Worm (Caenorhabditis elegans) whole organism, L4 larva: ENCODE measurements around the gene sdz-24.
A peak's percentile ranks its signal among the peaks of the same experiment; 100 is the strongest.

ENCODE experiments used
- D1046.2 ChIP-seq: fragments of 200-800 bp; sonication (Bioruptor generic); IDR thresholded peaks from 2 replicates; pipeline ENCODE4 v1.3.6; 2022; ENCODE audit warnings: missing genetic modification characterization, missing compliant biosample characterization
- F26F4.8 ChIP-seq: fragments of 200-800 bp; sonication (Bioruptor generic); conservative IDR thresholded peaks from 2 replicates; pipeline ENCODE4 v1.3.6; 2022; ENCODE audit warnings: missing genetic modification characterization, missing compliant biosample characterization
- F44E2.7 ChIP-seq: fragments of 200-800 bp; sonication (Bioruptor generic); IDR thresholded peaks from 2 replicates; pipeline ENCODE4 v2.1.2; 2022; ENCODE audit warnings: missing genetic modification characterization, missing compliant biosample characterization
- Y105C5A.15 ChIP-seq: fragments of 200-800 bp; sonication (Bioruptor generic); IDR thresholded peaks from 2 replicates; pipeline ENCODE4 v1.3.6; 2022; ENCODE audit warnings: missing genetic modification characterization, missing compliant biosample characterization
- aha-1 ChIP-seq: fragments of 150-350 bp; peaks from one replicate; lab custom pipeline; 2014; ENCODE audit warnings: missing biosample characterization, missing genetic modification characterization
- aly-2 ChIP-seq: sonication (generic microtip); optimal IDR thresholded peaks from 2 replicates; lab custom pipeline; 2018; ENCODE audit warnings: missing biosample characterization, missing genetic modification characterization
- arid-1 ChIP-seq: fragments of 200-800 bp; sonication (Bioruptor generic); conservative IDR thresholded peaks from 2 replicates; pipeline ENCODE4 v1.3.6; 2022; ENCODE audit warnings: missing genetic modification reagents, missing genetic modification characterization, missing compliant biosample characterization
- ceh-32 ChIP-seq: sonication (generic microtip); optimal IDR thresholded peaks from 2 replicates; lab custom pipeline; 2016; ENCODE audit warnings: mild to moderate bottlenecking, missing genetic modification characterization, missing compliant biosample characterization; ENCODE audit not compliant: poor library complexity
- ceh-44 ChIP-seq: fragments of 200-800 bp; sonication (Bioruptor generic); IDR thresholded peaks from 2 replicates; pipeline ENCODE4 v1.3.6; 2022; ENCODE audit warnings: missing genetic modification reagents, missing genetic modification characterization, missing compliant biosample characterization
- ctbp-1 ChIP-seq: fragments of 200-800 bp; sonication (Bioruptor generic); IDR thresholded peaks from 2 replicates; pipeline ENCODE4 v1.3.6; 2022; ENCODE audit warnings: missing genetic modification reagents, missing genetic modification characterization, missing compliant biosample characterization
- daf-12 ChIP-seq: fragments of 150-350 bp; optimal IDR thresholded peaks from 2 replicates; lab custom pipeline; 2014; ENCODE audit warnings: missing biosample characterization, missing genetic modification reagents, missing genetic modification characterization
- daf-8 ChIP-seq: fragments of 200-800 bp; sonication (Bioruptor generic); IDR thresholded peaks from 2 replicates; pipeline ENCODE4 v1.3.6; 2022; ENCODE audit warnings: missing genetic modification characterization, missing compliant biosample characterization
- dmd-8 ChIP-seq: fragments of 200-800 bp; sonication (Bioruptor generic); IDR thresholded peaks from 2 replicates; pipeline ENCODE4 v1.3.6; 2022; ENCODE audit warnings: missing genetic modification characterization, missing compliant biosample characterization
- dmd-9 ChIP-seq: fragments of 200-800 bp; sonication (Bioruptor generic); IDR thresholded peaks from 2 replicates; pipeline ENCODE4 v1.3.6; 2022; ENCODE audit warnings: missing genetic modification reagents, missing genetic modification characterization, missing compliant biosample characterization
- egl-43 ChIP-seq: fragments of 200-800 bp; sonication (Bioruptor generic); IDR thresholded peaks from 2 replicates; pipeline ENCODE4 v1.3.6; 2022; ENCODE audit warnings: missing genetic modification reagents, missing genetic modification characterization, missing compliant biosample characterization
- fos-1 ChIP-seq: fragments of 150-350 bp; optimal IDR thresholded peaks from 2 replicates; lab custom pipeline; 2014; ENCODE audit warnings: missing biosample characterization, missing genetic modification characterization
- gei-8 ChIP-seq: fragments of 200-800 bp; sonication (Bioruptor generic); optimal IDR thresholded peaks from 2 replicates; lab custom pipeline; 2018; ENCODE audit warnings: mild to moderate bottlenecking, missing genetic modification characterization, missing compliant biosample characterization
- hmg-1.1 ChIP-seq: fragments of 200-800 bp; sonication (Bioruptor generic); IDR thresholded peaks from 2 replicates; pipeline ENCODE4 v1.3.6; 2022; ENCODE audit warnings: missing genetic modification reagents, missing genetic modification characterization, missing compliant biosample characterization
- lim-7 ChIP-seq: fragments of 200-800 bp; sonication (Bioruptor generic); IDR thresholded peaks from 2 replicates; pipeline ENCODE4 v1.3.6; 2022; ENCODE audit warnings: missing genetic modification characterization, missing compliant biosample characterization
- lin-1 ChIP-seq: fragments of 200-800 bp; sonication (Bioruptor generic); IDR thresholded peaks from 2 replicates; pipeline ENCODE4 v1.3.6; 2022; ENCODE audit warnings: missing genetic modification reagents, missing genetic modification characterization, missing compliant biosample characterization
- lin-15B ChIP-seq: fragments of 150-350 bp; sonication (generic microtip); optimal IDR thresholded peaks from 3 replicates; lab custom pipeline; 2014; ENCODE audit warnings: missing biosample characterization, missing genetic modification characterization
- lin-38 ChIP-seq: fragments of 200-800 bp; sonication (Bioruptor generic); IDR thresholded peaks from 2 replicates; pipeline ENCODE4 v1.3.6; 2022; ENCODE audit warnings: missing genetic modification reagents, missing genetic modification characterization, missing compliant biosample characterization
- lsy-2 ChIP-seq, 2 experiments: fragments of 150-350 bp in 1 of 2; sonication (generic microtip) in 1 of 2; optimal IDR thresholded peaks; 2 replicates each; lab custom pipeline; 2014 to 2017; ENCODE audit warnings: missing biosample characterization in 2 of 2, missing genetic modification characterization in 2 of 2
- madf-5 ChIP-seq, 2 experiments: fragments of 200-800 bp; sonication (Bioruptor generic); IDR thresholded peaks; 2 replicates each; pipeline ENCODE4 v1.3.6; 2022; ENCODE audit warnings: missing compliant biosample characterization in 2 of 2, missing genetic modification characterization in 2 of 2
- madf-9 ChIP-seq: fragments of 200-800 bp; sonication (Bioruptor generic); conservative IDR thresholded peaks from 2 replicates; pipeline ENCODE4 v1.3.6; 2022; ENCODE audit warnings: missing genetic modification reagents, missing genetic modification characterization, missing compliant biosample characterization
- mdt-29 ChIP-seq: fragments of 200-800 bp; sonication (Bioruptor generic); IDR thresholded peaks from 2 replicates; pipeline ENCODE4 v1.3.6; 2022; ENCODE audit warnings: missing genetic modification reagents, missing genetic modification characterization, missing compliant biosample characterization
- mes-2 ChIP-seq: sonication (generic microtip); optimal IDR thresholded peaks from 2 replicates; lab custom pipeline; 2016; ENCODE audit warnings: missing genotype, mild to moderate bottlenecking, missing genetic modification characterization, missing compliant biosample characterization; ENCODE audit not compliant: poor library complexity, severe bottlenecking
- mxl-2 ChIP-seq: fragments of 200-800 bp; sonication (Bioruptor generic); conservative IDR thresholded peaks from 2 replicates; pipeline ENCODE4 v1.3.6; 2022; ENCODE audit warnings: missing genetic modification reagents, missing genetic modification characterization, missing compliant biosample characterization
- nhr-28 ChIP-seq: fragments of 150-350 bp; optimal IDR thresholded peaks from 2 replicates; lab custom pipeline; 2014; ENCODE audit warnings: missing biosample characterization, missing genetic modification characterization
- nhr-76 ChIP-seq: fragments of 150-350 bp; optimal IDR thresholded peaks from 2 replicates; lab custom pipeline; 2014; ENCODE audit warnings: missing biosample characterization, missing genetic modification characterization
- php-3 ChIP-seq: fragments of 200-800 bp; sonication (Bioruptor generic); IDR thresholded peaks from 2 replicates; pipeline ENCODE4 v1.3.6; 2022; ENCODE audit warnings: missing genetic modification reagents, missing genetic modification characterization, missing compliant biosample characterization
- rbr-2 ChIP-seq: sonication (generic microtip); optimal IDR thresholded peaks from 2 replicates; lab custom pipeline; 2016; ENCODE audit warnings: missing genotype, missing genetic modification characterization, missing compliant biosample characterization
- sdz-12 ChIP-seq: fragments of 200-800 bp; sonication (Bioruptor generic); optimal IDR thresholded peaks from 2 replicates; lab custom pipeline; 2018; ENCODE audit warnings: mild to moderate bottlenecking, missing genetic modification characterization, missing compliant biosample characterization
- set-16 ChIP-seq: fragments of 200-800 bp; sonication (Bioruptor generic); IDR thresholded peaks from 2 replicates; pipeline ENCODE4 v1.3.6; 2022; ENCODE audit warnings: missing genetic modification reagents, missing genetic modification characterization, missing compliant biosample characterization
- skn-1 ChIP-seq: fragments of 150-350 bp; optimal IDR thresholded peaks from 2 replicates; lab custom pipeline; 2014; ENCODE audit warnings: missing biosample characterization, missing genetic modification characterization
- snpc-1.2 ChIP-seq: fragments of 200-800 bp; sonication (Bioruptor generic); IDR thresholded peaks from 2 replicates; pipeline ENCODE4 v1.3.6; 2022; ENCODE audit warnings: missing genetic modification reagents, missing genetic modification characterization, missing compliant biosample characterization
- snpc-4 ChIP-seq: fragments of 150-350 bp; optimal IDR thresholded peaks from 2 replicates; lab custom pipeline; 2014; ENCODE audit warnings: missing biosample characterization, missing genetic modification characterization
- spr-3 ChIP-seq: fragments of 200-800 bp; sonication (Bioruptor generic); optimal IDR thresholded peaks from 2 replicates; lab custom pipeline; 2018; ENCODE audit warnings: mild to moderate bottlenecking, missing genetic modification characterization, missing compliant biosample characterization
- tag-97 ChIP-seq: fragments of 200-800 bp; sonication (Bioruptor generic); IDR thresholded peaks from 2 replicates; pipeline ENCODE4 v1.3.6; 2022; ENCODE audit warnings: missing genetic modification characterization, missing compliant biosample characterization
- unc-39 ChIP-seq: sonication (generic microtip); optimal IDR thresholded peaks from 2 replicates; lab custom pipeline; 2017; ENCODE audit warnings: missing biosample characterization, missing genetic modification characterization
- vab-7 ChIP-seq: fragments of 200-800 bp; sonication (Bioruptor generic); IDR thresholded peaks from 2 replicates; pipeline ENCODE4 v1.3.6; 2022; ENCODE audit warnings: missing genetic modification reagents, missing genetic modification characterization, missing compliant biosample characterization
- zag-1 ChIP-seq: fragments of 150-350 bp; optimal IDR thresholded peaks from 2 replicates; lab custom pipeline; 2014; ENCODE audit warnings: missing biosample characterization, missing genetic modification characterization
- zip-2 ChIP-seq: fragments of 150-350 bp; optimal IDR thresholded peaks from 2 replicates; lab custom pipeline; 2014; ENCODE audit warnings: missing biosample characterization, missing genetic modification characterization
- ztf-11 ChIP-seq: fragments of 150-350 bp; optimal IDR thresholded peaks from 2 replicates; lab custom pipeline; 2014; ENCODE audit warnings: missing biosample characterization, missing genetic modification characterization

The sdz-24 gene

ce11 chrII:684811-685210, 26.3 kb downstream of the sdz-24 start, which contains the start of gene T02H6.5:
T02H6.5 (plus strand) TSS chrII:685111.
- TF ChIP-seq lin-1 (GFP tag; lab: Robert Waterston, UW) (no peak), aha-1 (tag; lab: Kevin White, UChicago) (no peak), lsy-2 (tag; optimal IDR thresholded peaks at IDR 0.05; lab: Kevin White, UChicago) (no peak), zag-1 (tag; lab: Kevin White, UChicago) (no peak), lin-15B (tag; lab: Kevin White, UChicago) (no peak), nhr-76 (tag; lab: Kevin White, UChicago) (no peak), gei-8 (GFP tag; lab: Kevin White, UChicago) (no peak), zip-2 (tag; lab: Kevin White, UChicago) (no peak), hmg-1.1 (GFP tag; lab: Robert Waterston, UW) (no peak), snpc-4 (tag; lab: Kevin White, UChicago) (no peak), skn-1 (tag; lab: Kevin White, UChicago) (no peak), aly-2 (no peak), D1046.2 (GFP tag; lab: Robert Waterston, UW) (no peak), unc-39 (tag; lab: Kevin White, UChicago) (no peak), lin-38 (GFP tag; lab: Robert Waterston, UW) (no peak), mdt-29 (no peak), mes-2 (no peak)

- no peak for TF ChIP-seq ztf-11
- no peak for TF ChIP-seq daf-8 (GFP tag; lab: Robert Waterston, UW)
- TF ChIP-seq sdz-12 (GFP tag; lab: Kevin White, UChicago): no peak
- no peak for TF ChIP-seq php-3 (GFP tag; lab: Robert Waterston, UW)
- no peak for TF ChIP-seq ceh-32 (tag; lab: Kevin White, UChicago)
- TF ChIP-seq madf-5 (GFP tag; IDR thresholded peaks at IDR 0.05; lab: Robert Waterston, UW): 0 out of 4 replicates have a peak, but pooled peaks of 1 of the 2 experiments have one; percentile 9
- TF ChIP-seq Y105C5A.15 (GFP tag; lab: Robert Waterston, UW): no peak
Measured at ce11 chrII:689749-690148, 31.3 kb downstream of the sdz-24 start, which contains the start of gene T02H6.4. T02H6.4 (plus strand) TSS chrII:690049.

- no peak for TF ChIP-seq ceh-44 (GFP tag; lab: Robert Waterston, UW)
- TF ChIP-seq daf-12: no peak
- no peak for TF ChIP-seq spr-3 (GFP tag; lab: Kevin White, UChicago)
- no peak for TF ChIP-seq nhr-28 (tag; lab: Kevin White, UChicago)
- TF ChIP-seq dmd-8 (GFP tag; lab: Robert Waterston, UW): no peak
- no peak for TF ChIP-seq rbr-2 (tag; lab: Kevin White, UChicago)
- TF ChIP-seq ctbp-1 (GFP tag; lab: Robert Waterston, UW): no peak
- no peak for TF ChIP-seq fos-1 (tag; lab: Kevin White, UChicago)
Measured at ce11 chrII:691550-691949, 33.1 kb downstream of the sdz-24 start, which contains the start of gene T02H6.3. T02H6.3 (plus strand) TSS chrII:691850.

ce11 chrII:695079-695478, 36.6 kb downstream of the sdz-24 start:
- peak; percentile 49; the same call in 1 of the 2 replicates for TF ChIP-seq madf-9
- peak; percentile 74; the same call in 1 of the 2 replicates for TF ChIP-seq tag-97 (GFP tag; lab: Robert Waterston, UW)
- TF ChIP-seq set-16 (GFP tag; lab: Robert Waterston, UW): peak; percentile 66
- 0 out of 2 replicates have a peak, but pooled peaks have one; percentile 47 for TF ChIP-seq mxl-2 (GFP tag; lab: Robert Waterston, UW)
- TF ChIP-seq lin-1 (GFP tag; lab: Robert Waterston, UW): 0 out of 2 replicates have a peak, but pooled peaks have one; percentile 35
- 0 out of 2 replicates have a peak, but pooled peaks have one; percentile 63 for TF ChIP-seq F26F4.8 (GFP tag; lab: Robert Waterston, UW)
- peak; percentile 50 for TF ChIP-seq php-3 (GFP tag; lab: Robert Waterston, UW)
- 0 out of 2 replicates have a peak, but pooled peaks have one; percentile 54 for TF ChIP-seq snpc-1.2 (GFP tag; lab: Robert Waterston, UW)
- TF ChIP-seq arid-1 (GFP tag; lab: Robert Waterston, UW): 0 out of 2 replicates have a peak, but pooled peaks have one; percentile 19
- 0 out of 2 replicates have a peak, but pooled peaks have one; percentile 54 for TF ChIP-seq D1046.2 (GFP tag; lab: Robert Waterston, UW)
- TF ChIP-seq egl-43 (GFP tag; lab: Robert Waterston, UW): peak; percentile 86
- peak; percentile 73 for TF ChIP-seq lim-7 (GFP tag; lab: Robert Waterston, UW)
- TF ChIP-seq ceh-44 (GFP tag; lab: Robert Waterston, UW): peak; percentile 52; the same call in 1 of the 2 replicates
- peak; percentile 65; the same call in 1 of the 2 replicates for TF ChIP-seq dmd-9 (GFP tag; lab: Robert Waterston, UW)
- TF ChIP-seq vab-7: peak; percentile 36; the same call in 1 of the 2 replicates
- peak; percentile 68; the same call in 1 of the 2 replicates for TF ChIP-seq mdt-29
- peak; percentile 86; the same call in 1 of the 2 replicates for TF ChIP-seq dmd-8 (GFP tag; lab: Robert Waterston, UW)
- TF ChIP-seq F44E2.7 (GFP tag; lab: Robert Waterston, UW): peak; percentile 89; the same call in 1 of the 2 replicates
- TF ChIP-seq madf-5 (GFP tag; IDR thresholded peaks at IDR 0.05; lab: Robert Waterston, UW): peak; percentile 70 to 92; a peak in 3 of 4 replicates
